Fruit fly (Drosophila melanogaster) whole organism, embryonic: ENCODE data around the gene CG14111.

ENCODE experiments used
- Bgb ChIP-seq: fragments of 200-800 bp; sonication (Bioruptor generic); IDR thresholded peaks from 2 replicates; pipeline ENCODE4 v1.3.6; 2022; ENCODE audit warnings: missing biosample characterization, missing genetic modification characterization; ENCODE audit not compliant: partially characterized antibody
- Blimp-1 ChIP-seq: fragments of 200-800 bp; sonication (Bioruptor generic); optimal IDR thresholded peaks from 3 replicates; lab custom pipeline; 2018; ENCODE audit warnings: missing biosample characterization, missing genetic modification characterization, mild to moderate bottlenecking, moderate library complexity, missing genetic modification reagents
- CG13624 ChIP-seq: fragments of 200-800 bp; sonication (Bioruptor generic); optimal IDR thresholded peaks from 2 replicates; lab custom pipeline; 2016; ENCODE audit warnings: missing biosample characterization, missing genetic modification characterization
- CG14014 ChIP-seq: fragments of 200-800 bp; sonication (Bioruptor generic); IDR thresholded peaks from 2 replicates; pipeline ENCODE4 v1.3.6; 2022; ENCODE audit warnings: missing biosample characterization, missing genetic modification characterization
- CG14860 ChIP-seq: fragments of 200-800 bp; sonication (Bioruptor generic); IDR thresholded peaks from 3 replicates; pipeline ENCODE4 v1.3.6; 2022; ENCODE audit warnings: missing biosample characterization, missing genetic modification characterization; ENCODE audit not compliant: partially characterized antibody
- CG1529 ChIP-seq: fragments of 200-800 bp; sonication (Bioruptor generic); optimal IDR thresholded peaks from 3 replicates; lab custom pipeline; 2018; ENCODE audit warnings: missing biosample characterization, missing genetic modification characterization
- CG15514 ChIP-seq: fragments of 200-800 bp; sonication (Bioruptor generic); optimal IDR thresholded peaks from 3 replicates; lab custom pipeline; 2017; ENCODE audit warnings: missing biosample characterization, missing genetic modification characterization, mild to moderate bottlenecking, moderate library complexity, missing genetic modification reagents
- CG1647 ChIP-seq: fragments of 200-800 bp; sonication (Bioruptor generic); optimal IDR thresholded peaks from 3 replicates; lab custom pipeline; 2016; ENCODE audit warnings: missing biosample characterization, missing genetic modification characterization
- CG17612 ChIP-seq: fragments of 200-800 bp; sonication (Bioruptor generic); IDR thresholded peaks from 2 replicates; pipeline ENCODE4 v1.3.6; 2022; ENCODE audit warnings: missing biosample characterization, missing genetic modification characterization
- CG18476 ChIP-seq: fragments of 200-800 bp; sonication (Bioruptor generic); optimal IDR thresholded peaks from 2 replicates; lab custom pipeline; 2016; ENCODE audit warnings: missing biosample characterization, mild to moderate bottlenecking, missing genetic modification characterization
- CG2129 ChIP-seq: fragments of 200-800 bp; sonication (Bioruptor generic); IDR thresholded peaks from 2 replicates; pipeline ENCODE4 v1.3.6; 2022; ENCODE audit warnings: missing biosample characterization, missing genetic modification characterization; ENCODE audit not compliant: partially characterized antibody
- CG3065 ChIP-seq: fragments of 200-800 bp; sonication (Bioruptor generic); optimal IDR thresholded peaks from 2 replicates; lab custom pipeline; 2016; ENCODE audit warnings: missing biosample characterization, missing genetic modification characterization
- CG3407 ChIP-seq: fragments of 200-800 bp; sonication (Bioruptor generic); optimal IDR thresholded peaks from 2 replicates; lab custom pipeline; 2018; ENCODE audit warnings: missing biosample characterization, mild to moderate bottlenecking, missing genetic modification characterization
- CG4707 ChIP-seq: fragments of 200-800 bp; sonication (Bioruptor generic); optimal IDR thresholded peaks from 2 replicates; lab custom pipeline; 2018; ENCODE audit warnings: missing biosample characterization, mild to moderate bottlenecking, missing genetic modification characterization, moderate library complexity
- CG6175 ChIP-seq: fragments of 200-800 bp; sonication (Bioruptor generic); IDR thresholded peaks from 3 replicates; pipeline ENCODE4 v1.3.6; 2022; ENCODE audit warnings: missing biosample characterization, missing genetic modification characterization
- CG6689 ChIP-seq: fragments of 200-800 bp; sonication (Bioruptor generic); IDR thresholded peaks from 2 replicates; pipeline ENCODE4 v1.3.6; 2022; ENCODE audit warnings: missing biosample characterization, missing genetic modification characterization
- CG8290 ChIP-seq, 3 experiments: fragments of 200-800 bp; sonication (Bioruptor generic); optimal IDR thresholded peaks; 2 replicates each; lab custom pipeline; 2016 to 2019; ENCODE audit warnings: missing biosample characterization in 3 of 3, missing genetic modification characterization in 3 of 3, mild to moderate bottlenecking in 2 of 3, moderate library complexity in 1 of 3
- CG9727 ChIP-seq: fragments of 200-800 bp; sonication (Bioruptor generic); optimal IDR thresholded peaks from 3 replicates; lab custom pipeline; 2017; ENCODE audit warnings: missing biosample characterization, mild to moderate bottlenecking, missing genetic modification characterization
- CG9876 ChIP-seq: fragments of 200-800 bp; sonication (Bioruptor generic); optimal IDR thresholded peaks from 2 replicates; lab custom pipeline; 2016; ENCODE audit warnings: missing biosample characterization, missing genetic modification characterization
- Fer3 ChIP-seq: fragments of 200-800 bp; sonication (Bioruptor generic); optimal IDR thresholded peaks from 2 replicates; lab custom pipeline; 2018; ENCODE audit warnings: missing biosample characterization, mild to moderate bottlenecking, missing genetic modification characterization, moderate library complexity
- Gug ChIP-seq: fragments of 200-800 bp; sonication (Bioruptor generic); IDR thresholded peaks from 4 replicates; pipeline ENCODE4 v1.3.6; 2022; ENCODE audit warnings: missing biosample characterization, missing genetic modification characterization
- Lim3 ChIP-seq: fragments of 200-800 bp; sonication (Bioruptor generic); IDR thresholded peaks from 2 replicates; pipeline ENCODE4 v1.3.6; 2022; ENCODE audit warnings: missing biosample characterization, missing genetic modification characterization
- MBD-R2 ChIP-seq: fragments of 200-800 bp; sonication (Bioruptor generic); IDR thresholded peaks from 2 replicates; pipeline ENCODE4 v1.3.6; 2022; ENCODE audit warnings: missing biosample characterization, missing genetic modification characterization
- MESR4 ChIP-seq: fragments of 200-800 bp; sonication (Bioruptor generic); optimal IDR thresholded peaks from 2 replicates; lab custom pipeline; 2018; ENCODE audit warnings: missing biosample characterization, mild to moderate bottlenecking, missing genetic modification characterization, moderate library complexity
- MTF-1 ChIP-seq: fragments of 200-800 bp; sonication (Bioruptor generic); optimal IDR thresholded peaks from 2 replicates; lab custom pipeline; 2018; ENCODE audit warnings: missing biosample characterization, mild to moderate bottlenecking, missing genetic modification characterization, borderline replicate concordance
- Med ChIP-seq: fragments of 200-800 bp; sonication (Bioruptor generic); peaks from one replicate; lab custom pipeline; 2016; ENCODE audit warnings: missing biosample characterization, missing genetic modification characterization, mild to moderate bottlenecking, inconsistent platforms, moderate library complexity
- Mrtf ChIP-seq: fragments of 200-800 bp; sonication (Bioruptor generic); IDR thresholded peaks from 3 replicates; pipeline ENCODE4 v1.3.6; 2022; ENCODE audit warnings: missing biosample characterization, missing genetic modification characterization
- NFAT ChIP-seq: fragments of 200-800 bp; sonication (Bioruptor generic); IDR thresholded peaks from 2 replicates; pipeline ENCODE4 v1.3.6; 2022; ENCODE audit warnings: missing biosample characterization, missing genetic modification characterization
- Nf-YC ChIP-seq: fragments of 200-800 bp; optimal IDR thresholded peaks from 3 replicates; lab custom pipeline; 2019; ENCODE audit warnings: missing biosample characterization, mild to moderate bottlenecking, missing genetic modification characterization, moderate library complexity
- Oaz ChIP-seq: fragments of 200-800 bp; sonication (Bioruptor generic); IDR thresholded peaks from 2 replicates; pipeline ENCODE4 v1.3.6; 2022; ENCODE audit warnings: missing biosample characterization, missing genetic modification characterization
- Usf ChIP-seq: fragments of 200-800 bp; sonication (Bioruptor generic); optimal IDR thresholded peaks from 2 replicates; lab custom pipeline; 2017; ENCODE audit warnings: missing genotype, missing biosample characterization, missing genetic modification characterization
- ab ChIP-seq: fragments of 200-800 bp; sonication (Bioruptor generic); optimal IDR thresholded peaks from 2 replicates; lab custom pipeline; 2016; ENCODE audit warnings: missing biosample characterization, missing genetic modification characterization
- aop ChIP-seq: fragments of 200-800 bp; sonication (Bioruptor generic); IDR thresholded peaks from 2 replicates; pipeline ENCODE4 v1.3.6; 2022; ENCODE audit warnings: missing biosample characterization, missing genetic modification characterization
- ash1 ChIP-seq: fragments of 200-800 bp; sonication (Bioruptor generic); optimal IDR thresholded peaks from 2 replicates; lab custom pipeline; 2018; ENCODE audit warnings: missing biosample characterization, mild to moderate bottlenecking, missing genetic modification characterization
- ato ChIP-seq: fragments of 200-800 bp; sonication (Bioruptor generic); IDR thresholded peaks from 2 replicates; pipeline ENCODE4 v1.3.6; 2022; ENCODE audit warnings: missing biosample characterization, missing genetic modification characterization; ENCODE audit not compliant: partially characterized antibody
- cas ChIP-seq: fragments of 200-800 bp; sonication (Bioruptor generic); IDR thresholded peaks from 2 replicates; pipeline ENCODE4 v1.3.6; 2022; ENCODE audit warnings: missing biosample characterization, missing genetic modification characterization
- chm ChIP-seq: fragments of 200-800 bp; sonication (Bioruptor generic); IDR thresholded peaks from 2 replicates; pipeline ENCODE4 v1.3.6; 2022; ENCODE audit warnings: missing biosample characterization, missing genetic modification characterization
- disco-r ChIP-seq: fragments of 200-800 bp; sonication (Bioruptor generic); optimal IDR thresholded peaks from 2 replicates; lab custom pipeline; 2016; ENCODE audit warnings: missing biosample characterization, missing genetic modification characterization
- ems ChIP-seq: fragments of 200-800 bp; sonication (Bioruptor generic); optimal IDR thresholded peaks from 3 replicates; lab custom pipeline; 2016; ENCODE audit warnings: missing biosample characterization, missing genetic modification characterization
- fd102C ChIP-seq: fragments of 200-800 bp; sonication (Bioruptor generic); optimal IDR thresholded peaks from 2 replicates; lab custom pipeline; 2018; ENCODE audit warnings: missing biosample characterization, mild to moderate bottlenecking, missing genetic modification characterization, moderate library complexity
- inv ChIP-seq: fragments of 200-800 bp; sonication (Bioruptor generic); IDR thresholded peaks from 2 replicates; pipeline ENCODE4 v1.3.6; 2022; ENCODE audit warnings: missing biosample characterization, missing genetic modification characterization; ENCODE audit not compliant: partially characterized antibody
- mam ChIP-seq: fragments of 200-800 bp; sonication (Bioruptor generic); optimal IDR thresholded peaks from 3 replicates; lab custom pipeline; 2016; ENCODE audit warnings: missing biosample characterization, missing genetic modification characterization
- prd ChIP-seq, 3 experiments: fragments of >200 bp in 2 of 3; fragments of 200-800 bp in 1 of 3; sonication (Bioruptor generic) in 1 of 3; optimal IDR thresholded peaks in 2 of 3; IDR thresholded peaks in 1 of 3; 2 replicates in 2 of 3; 3 replicates in 1 of 3; pipeline versions ENCODE4 v1.3.6 to Lab custom; 2017 to 2022; ENCODE audit warnings: missing biosample characterization in 1 of 3, missing genetic modification characterization in 1 of 3
- sc ChIP-seq, 3 experiments: fragments of >200 bp in 2 of 3; fragments of 200-800 bp in 1 of 3; sonication (Bioruptor generic) in 1 of 3; optimal IDR thresholded peaks; 2 replicates in 2 of 3; 3 replicates in 1 of 3; lab custom pipeline; 2017; ENCODE audit warnings: mild to moderate bottlenecking in 1 of 3, missing biosample characterization in 1 of 3, missing genetic modification characterization in 1 of 3, missing genetic modification reagents in 1 of 3
- scrt ChIP-seq: fragments of 200-800 bp; sonication (Bioruptor generic); optimal IDR thresholded peaks from 2 replicates; lab custom pipeline; 2018; ENCODE audit warnings: missing biosample characterization, mild to moderate bottlenecking, missing genetic modification characterization, moderate library complexity
- sima ChIP-seq: fragments of 200-800 bp; sonication (Bioruptor generic); optimal IDR thresholded peaks from 2 replicates; lab custom pipeline; 2016; ENCODE audit warnings: missing biosample characterization, missing genetic modification characterization
- sqz ChIP-seq: fragments of 200-800 bp; sonication (Bioruptor generic); optimal IDR thresholded peaks from 3 replicates; lab custom pipeline; 2018; ENCODE audit warnings: missing biosample characterization, mild to moderate bottlenecking, missing genetic modification characterization
- trh ChIP-seq: fragments of 200-800 bp; sonication (Bioruptor generic); optimal IDR thresholded peaks from 2 replicates; lab custom pipeline; 2016; ENCODE audit warnings: missing biosample characterization, missing genetic modification characterization
- unc-4 ChIP-seq: fragments of 200-800 bp; sonication (Bioruptor generic); IDR thresholded peaks from 2 replicates; pipeline ENCODE4 v1.3.6; 2022; ENCODE audit warnings: missing biosample characterization, missing genetic modification characterization; ENCODE audit not compliant: partially characterized antibody
- z ChIP-seq: fragments of 200-800 bp; sonication (Bioruptor generic); IDR thresholded peaks from 3 replicates; pipeline ENCODE4 v1.3.6; 2022; ENCODE audit warnings: missing biosample characterization, missing genetic modification characterization

CG14111 gene

dm6 chr3L:13410999-13411398, 33.2 kb downstream of the CG14111 start (continued):
- TF ChIP-seq Mrtf (GFP tag; lab: Robert Waterston, UW) (no peak), scrt (no peak), Fer3 (tag; lab: Kevin White, UChicago) (no peak), Bgb (peak; percentile 62), sima (GFP tag; lab: Kevin White, UChicago) (no peak), ab (no peak), CG3407 (GFP tag; lab: Kevin White, UChicago) (no peak), CG6175 (GFP tag; lab: Robert Waterston, UW) (no peak), CG9876 (GFP tag; lab: Kevin White, UChicago) (peak; percentile 24), Blimp-1 (GFP tag; lab: Kevin White, UChicago) (no peak), ato (GFP tag; lab: Robert Waterston, UW) (no peak), CG1647 (GFP tag; lab: Kevin White, UChicago) (peak; percentile 20), MESR4 (GFP tag; lab: Kevin White, UChicago) (no peak), sc (optimal IDR thresholded peaks at IDR 0.05; lab: Kevin White, UChicago) (no peak), sc (GFP tag; optimal IDR thresholded peaks at IDR 0.05; lab: Kevin White, UChicago) (no peak), CG15514 (GFP tag; lab: Kevin White, UChicago) (no peak), prd (optimal IDR thresholded peaks at IDR 0.05; lab: Kevin White, UChicago) (no peak), prd (GFP tag; IDR thresholded peaks at IDR 0.05; lab: Robert Waterston, UW) (no peak), CG3065 (no peak), CG9727 (GFP tag; lab: Kevin White, UChicago) (no peak), CG14014 (GFP tag; lab: Robert Waterston, UW) (no peak), sqz (no peak), CG13624 (GFP tag; lab: Kevin White, UChicago) (no peak), CG6689 (GFP tag; lab: Robert Waterston, UW) (no peak), ems (no peak), cas (no peak), Oaz (no peak), z (GFP tag; lab: Robert Waterston, UW) (no peak), CG14860 (GFP tag; lab: Robert Waterston, UW) (no peak), disco-r (no peak), trh (GFP tag; lab: Kevin White, UChicago) (no peak), aop (no peak), ash1 (GFP tag; lab: Kevin White, UChicago) (no peak), CG2129 (GFP tag; lab: Robert Waterston, UW) (no peak), CG8290 (GFP tag; optimal IDR thresholded peaks at IDR 0.05; lab: Kevin White, UChicago) (peak; percentile 26), CG8290 (tag; optimal IDR thresholded peaks at IDR 0.05; lab: Kevin White, UChicago) (no peak), unc-4 (GFP tag; lab: Robert Waterston, UW) (no peak), NFAT (GFP tag; lab: Robert Waterston, UW) (peak; percentile 38; the same call in 1 of the 2 replicates), CG1529 (GFP tag; lab: Kevin White, UChicago) (no peak), Med (GFP tag; lab: Kevin White, UChicago) (peak; percentile 90), mam (GFP tag; lab: Kevin White, UChicago) (peak; percentile 43), fd102C (peak; percentile 51), Lim3 (GFP tag; lab: Robert Waterston, UW) (no peak), Gug (GFP tag; lab: Robert Waterston, UW) (0 out of 4 replicates have a peak, but pooled peaks have one; percentile 16), Usf (no peak), inv (no peak), CG17612 (GFP tag; lab: Robert Waterston, UW) (no peak), CG4707 (GFP tag; lab: Kevin White, UChicago) (no peak), chm (GFP tag; lab: Robert Waterston, UW) (no peak), Nf-YC (tag; lab: Kevin White, UChicago) (peak; percentile 8), CG18476 (GFP tag; lab: Kevin White, UChicago) (no peak), MBD-R2 (GFP tag; lab: Robert Waterston, UW) (peak; percentile 17; the same call in 1 of the 2 replicates), MTF-1 (GFP tag; lab: Kevin White, UChicago) (no peak)
